Worm (Caenorhabditis elegans): ENCODE data around the gene C17F4.7.

DNA sequence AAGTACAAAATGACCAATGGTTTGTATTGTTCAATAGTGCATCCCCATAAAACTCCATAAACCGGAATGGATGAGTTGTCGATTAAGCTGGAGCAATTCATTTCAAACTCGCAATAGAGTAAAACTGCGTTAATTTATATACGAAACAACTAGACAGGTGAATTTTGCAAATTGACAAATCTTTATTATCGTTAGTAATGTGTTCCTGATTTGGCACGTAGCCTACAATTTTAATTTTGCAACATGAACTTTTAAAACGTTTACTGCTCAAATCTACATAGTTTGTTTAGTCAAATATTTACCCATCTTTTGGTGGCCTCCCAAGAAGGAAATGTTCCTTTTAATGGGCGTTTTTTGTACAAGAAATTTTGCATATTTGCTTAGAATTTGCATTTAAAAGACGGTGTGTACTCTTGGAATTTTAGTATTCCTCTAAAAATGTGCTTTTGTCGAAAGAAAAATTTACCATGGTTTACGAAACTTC lies 8.7 kb downstream of the C17F4.7 start, which contains the start of the genes srz-67 and C17F4.11:
- TF ChIP-seq snpc-4 (tag; optimal IDR thresholded peaks at IDR 0.05) (no peak), pag-3 (tag; optimal IDR thresholded peaks at IDR 0.05; ENCODE audit: borderline replicate concordance, insufficient read depth) (no peak), isw-1 (GFP tag; IDR thresholded peaks at IDR 0.05) (no peak), mab-9 (GFP tag; IDR thresholded peaks at IDR 0.05) (no peak), egl-27 (tag; optimal IDR thresholded peaks at IDR 0.05) (no peak), sox-4 (tag; optimal IDR thresholded peaks at IDR 0.05) (no peak)
